Worm (Caenorhabditis elegans) whole organism, young adult: ENCODE results near the gene Y49F6B.2.

Source experiments
- B0035.1 ChIP-seq: sonication (generic microtip); optimal IDR thresholded peaks from 2 replicates; lab custom pipeline; 2016; ENCODE audit warnings: missing genetic modification characterization, mild to moderate bottlenecking, missing compliant biosample characterization, missing genotype, missing genetic modification reagents
- B0336.3 ChIP-seq: fragments of 200-800 bp; sonication (Bioruptor generic); IDR thresholded peaks from 2 replicates; pipeline ENCODE4 v1.3.6; 2022; ENCODE audit warnings: missing genetic modification characterization, missing compliant biosample characterization
- C17E4.6 ChIP-seq: fragments of 200-800 bp; sonication (Bioruptor generic); IDR thresholded peaks from 2 replicates; pipeline ENCODE4 v1.3.6; 2022; ENCODE audit warnings: missing genetic modification reagents, missing genetic modification characterization, missing compliant biosample characterization
- F10E7.11 ChIP-seq: sonication (generic microtip); optimal IDR thresholded peaks from 2 replicates; lab custom pipeline; 2017; ENCODE audit warnings: mild to moderate bottlenecking, missing genetic modification characterization, moderate library complexity, missing compliant biosample characterization
- F39B2.1 ChIP-seq: fragments of 200-800 bp; sonication (Bioruptor generic); IDR thresholded peaks from 2 replicates; pipeline ENCODE4 v1.3.6; 2022; ENCODE audit warnings: missing genetic modification reagents, missing genetic modification characterization, missing compliant biosample characterization
- T26A5.8 ChIP-seq: sonication (generic microtip); optimal IDR thresholded peaks from 2 replicates; lab custom pipeline; 2016; ENCODE audit warnings: missing genetic modification characterization, missing compliant biosample characterization
- Y53F4B.3 ChIP-seq: fragments of 200-800 bp; sonication (Bioruptor generic); IDR thresholded peaks from 2 replicates; pipeline ENCODE4 v1.3.6; 2022; ENCODE audit warnings: missing genetic modification reagents, missing genetic modification characterization, missing compliant biosample characterization
- ZK185.1 ChIP-seq: sonication (generic microtip); optimal IDR thresholded peaks from 2 replicates; lab custom pipeline; 2016; ENCODE audit warnings: mild to moderate bottlenecking, missing genetic modification characterization, missing compliant biosample characterization; ENCODE audit not compliant: poor library complexity, severe bottlenecking
- akir-1 ChIP-seq: fragments of 200-800 bp; sonication (Bioruptor generic); optimal IDR thresholded peaks from 2 replicates; lab custom pipeline; 2018; ENCODE audit warnings: mild to moderate bottlenecking, missing genetic modification characterization, moderate library complexity, missing compliant biosample characterization
- ama-1 ChIP-seq, 3 experiments: fragments of 150-350 bp in 1 of 3; sonication (generic microtip) in 2 of 3; optimal IDR thresholded peaks; 2 replicates each; lab custom pipeline; 2014 to 2018; ENCODE audit warnings: missing biosample characterization in 2 of 3, missing genetic modification characterization in 2 of 3, missing genetic modification reagents in 2 of 3
- attf-3 ChIP-seq: fragments of 200-800 bp; sonication (Bioruptor generic); conservative IDR thresholded peaks from 2 replicates; pipeline ENCODE4 v1.3.6; 2022; ENCODE audit warnings: missing genetic modification reagents, missing genetic modification characterization, missing compliant biosample characterization
- attf-6 ChIP-seq: fragments of 200-800 bp; sonication (Bioruptor generic); IDR thresholded peaks from 2 replicates; pipeline ENCODE4 v1.3.6; 2022; ENCODE audit warnings: missing genetic modification reagents, missing genetic modification characterization, missing compliant biosample characterization
- ccch-3 ChIP-seq: fragments of 200-800 bp; sonication (Bioruptor generic); optimal IDR thresholded peaks from 2 replicates; lab custom pipeline; 2018; ENCODE audit warnings: mild to moderate bottlenecking, missing genetic modification characterization, missing compliant biosample characterization
- ceh-27 ChIP-seq: fragments of 200-800 bp; sonication (Bioruptor generic); optimal IDR thresholded peaks from 2 replicates; lab custom pipeline; 2018; ENCODE audit warnings: mild to moderate bottlenecking, missing genetic modification characterization, moderate library complexity, missing compliant biosample characterization
- dox-1 ChIP-seq: fragments of 200-800 bp; sonication (Bioruptor generic); IDR thresholded peaks from 2 replicates; pipeline ENCODE4 v1.3.6; 2022; ENCODE audit warnings: missing genetic modification reagents, missing genetic modification characterization, missing compliant biosample characterization
- efl-1 ChIP-seq: fragments of 150-350 bp; optimal IDR thresholded peaks from 2 replicates; lab custom pipeline; 2014; ENCODE audit warnings: missing biosample characterization, missing genetic modification reagents, missing genetic modification characterization
- ekl-4 ChIP-seq: fragments of 200-800 bp; sonication (Bioruptor generic); IDR thresholded peaks from 2 replicates; pipeline ENCODE4 v1.3.6; 2022; ENCODE audit warnings: missing genetic modification reagents, missing genetic modification characterization, missing compliant biosample characterization
- fkh-3 ChIP-seq: sonication (generic microtip); optimal IDR thresholded peaks from 2 replicates; lab custom pipeline; 2016; ENCODE audit warnings: mild to moderate bottlenecking, missing genetic modification characterization, missing compliant biosample characterization
- gei-17 ChIP-seq: fragments of 200-800 bp; sonication (Bioruptor generic); optimal IDR thresholded peaks from 2 replicates; lab custom pipeline; 2018; ENCODE audit warnings: mild to moderate bottlenecking, missing genetic modification characterization, missing compliant biosample characterization
- him-1 ChIP-seq: sonication (generic microtip); optimal IDR thresholded peaks from 2 replicates; lab custom pipeline; 2016; ENCODE audit warnings: missing genotype, missing genetic modification reagents, missing genetic modification characterization, missing compliant biosample characterization
- hlh-26 ChIP-seq: fragments of 200-800 bp; sonication (Bioruptor generic); conservative IDR thresholded peaks from 2 replicates; pipeline ENCODE4 v1.3.6; 2022; ENCODE audit warnings: missing genetic modification reagents, missing genetic modification characterization, missing compliant biosample characterization
- hrde-1 ChIP-seq: sonication (generic microtip); optimal IDR thresholded peaks from 2 replicates; lab custom pipeline; 2016; ENCODE audit warnings: missing genetic modification characterization, mild to moderate bottlenecking, missing compliant biosample characterization, moderate library complexity, missing genotype, missing genetic modification reagents, borderline replicate concordance
- let-526 ChIP-seq: fragments of 200-800 bp; sonication (Bioruptor generic); IDR thresholded peaks from 2 replicates; pipeline ENCODE4 v1.3.6; 2022; ENCODE audit warnings: missing genetic modification reagents, missing genetic modification characterization, missing compliant biosample characterization
- let-607 ChIP-seq, 2 experiments: fragments of 200-800 bp in 1 of 2; sonication (Bioruptor generic) in 1 of 2; sonication (generic microtip) in 1 of 2; optimal IDR thresholded peaks; 2 replicates each; lab custom pipeline; 2016 to 2018; ENCODE audit warnings: mild to moderate bottlenecking in 2 of 2, missing compliant biosample characterization in 2 of 2, missing genetic modification characterization in 2 of 2, moderate library complexity in 2 of 2, missing genotype in 1 of 2
- lin-26 ChIP-seq: fragments of 200-800 bp; sonication (Bioruptor generic); IDR thresholded peaks from 2 replicates; pipeline ENCODE4 v1.3.6; 2022; ENCODE audit warnings: missing genetic modification reagents, missing genetic modification characterization, missing compliant biosample characterization
- lin-35 ChIP-seq, 3 experiments: fragments of 150-350 bp in 2 of 3; sonication (generic microtip) in 1 of 3; optimal IDR thresholded peaks; 2 replicates each; lab custom pipeline; 2014 to 2018; ENCODE audit warnings: missing biosample characterization in 3 of 3, missing genetic modification characterization in 3 of 3, missing genetic modification reagents in 3 of 3
- madf-3 ChIP-seq: fragments of 200-800 bp; sonication (Bioruptor generic); IDR thresholded peaks from 2 replicates; pipeline ENCODE4 v1.3.6; 2022; ENCODE audit warnings: missing genetic modification reagents, missing genetic modification characterization, missing compliant biosample characterization
- madf-6 ChIP-seq: fragments of 200-800 bp; sonication (Bioruptor generic); IDR thresholded peaks from 2 replicates; pipeline ENCODE4 v1.3.6; 2022; ENCODE audit warnings: missing genetic modification reagents, missing genetic modification characterization, missing compliant biosample characterization
- madf-8 ChIP-seq: fragments of 200-800 bp; sonication (Bioruptor generic); conservative IDR thresholded peaks from 2 replicates; pipeline ENCODE4 v1.3.6; 2022; ENCODE audit warnings: missing genetic modification reagents, missing genetic modification characterization, missing compliant biosample characterization
- nfyb-1 ChIP-seq: fragments of 200-800 bp; sonication (Bioruptor generic); IDR thresholded peaks from 2 replicates; pipeline ENCODE4 v1.3.6; 2022; ENCODE audit warnings: missing genetic modification reagents, missing genetic modification characterization, missing compliant biosample characterization
- nhr-179 ChIP-seq: sonication (generic microtip); optimal IDR thresholded peaks from 2 replicates; lab custom pipeline; 2016; ENCODE audit warnings: mild to moderate bottlenecking, missing genetic modification characterization, missing compliant biosample characterization
- nhr-90 ChIP-seq: sonication (generic microtip); optimal IDR thresholded peaks from 2 replicates; lab custom pipeline; 2016; ENCODE audit warnings: missing genotype, mild to moderate bottlenecking, missing genetic modification characterization, missing compliant biosample characterization
- rec-8 ChIP-seq, 2 experiments: sonication (generic microtip); optimal IDR thresholded peaks; 2 replicates each; lab custom pipeline; 2016; ENCODE audit warnings: mild to moderate bottlenecking in 2 of 2, missing genetic modification characterization in 2 of 2, missing genetic modification reagents in 2 of 2, missing genotype in 2 of 2, missing biosample characterization in 1 of 2, missing compliant biosample characterization in 1 of 2, moderate library complexity in 1 of 2
- rpc-1 ChIP-seq, 2 experiments: fragments of 150-350 bp in 1 of 2; sonication (generic microtip) in 1 of 2; optimal IDR thresholded peaks; 2 replicates each; lab custom pipeline; 2014 to 2018; ENCODE audit warnings: missing biosample characterization in 1 of 2, missing genetic modification characterization in 1 of 2, missing genetic modification reagents in 1 of 2, missing genotype in 1 of 2
- snpc-1.1 ChIP-seq: sonication (generic microtip); optimal IDR thresholded peaks from 2 replicates; lab custom pipeline; 2017; ENCODE audit warnings: missing genetic modification characterization, mild to moderate bottlenecking, missing compliant biosample characterization, antibody characterized with exemption, moderate library complexity, missing genotype, missing genetic modification reagents; ENCODE audit not compliant: insufficient read depth
- snpc-4 ChIP-seq, 5 experiments: fragments of 150-350 bp in 1 of 5; sonication (generic microtip) in 4 of 5; optimal IDR thresholded peaks; 2 replicates each; lab custom pipeline; 2014 to 2018; ENCODE audit warnings: missing genetic modification characterization in 5 of 5, missing biosample characterization in 3 of 5, antibody characterized with exemption in 2 of 5, mild to moderate bottlenecking in 2 of 5, missing compliant biosample characterization in 2 of 5, missing genotype in 2 of 5, moderate library complexity in 2 of 5, missing genetic modification reagents in 1 of 5
- somi-1 ChIP-seq: fragments of 200-800 bp; sonication (Bioruptor generic); optimal IDR thresholded peaks from 2 replicates; lab custom pipeline; 2018; ENCODE audit warnings: mild to moderate bottlenecking, missing genetic modification characterization, missing compliant biosample characterization
- sptf-2 ChIP-seq: fragments of 200-800 bp; sonication (Bioruptor generic); optimal IDR thresholded peaks from 2 replicates; lab custom pipeline; 2018; ENCODE audit warnings: mild to moderate bottlenecking, missing genetic modification characterization, missing compliant biosample characterization
- tbx-9 ChIP-seq: sonication (generic microtip); optimal IDR thresholded peaks from 2 replicates; lab custom pipeline; 2016; ENCODE audit warnings: borderline replicate concordance, missing genetic modification characterization, inconsistent platforms, missing compliant biosample characterization
- unc-62 ChIP-seq: fragments of 150-350 bp; optimal IDR thresholded peaks from 2 replicates; lab custom pipeline; 2014; ENCODE audit warnings: missing biosample characterization, missing genetic modification reagents, missing genetic modification characterization
- xnd-1 ChIP-seq: sonication (generic microtip); optimal IDR thresholded peaks from 2 replicates; lab custom pipeline; 2016; ENCODE audit warnings: missing genotype, missing genetic modification reagents, missing genetic modification characterization, missing compliant biosample characterization
- ztf-22 ChIP-seq: fragments of 200-800 bp; sonication (Bioruptor generic); optimal IDR thresholded peaks from 2 replicates; lab custom pipeline; 2018; ENCODE audit warnings: mild to moderate bottlenecking, missing genetic modification characterization, moderate library complexity, missing compliant biosample characterization
- ztf-25 ChIP-seq: fragments of 200-800 bp; sonication (Bioruptor generic); IDR thresholded peaks from 2 replicates; pipeline ENCODE4 v1.3.6; 2022; ENCODE audit warnings: missing genetic modification reagents, missing genetic modification characterization, missing compliant biosample characterization
- ztf-3 ChIP-seq: fragments of 200-800 bp; sonication (Bioruptor generic); optimal IDR thresholded peaks from 2 replicates; lab custom pipeline; 2018; ENCODE audit warnings: mild to moderate bottlenecking, missing genetic modification characterization, missing compliant biosample characterization
- ztf-6 ChIP-seq: fragments of 200-800 bp; sonication (Bioruptor generic); IDR thresholded peaks from 2 replicates; pipeline ENCODE4 v1.3.6; 2022; ENCODE audit warnings: missing genetic modification reagents, missing genetic modification characterization, missing compliant biosample characterization

Y49F6B.2 gene

ce11 chrII:3482231-3482630, 20.5 kb upstream of the Y49F6B.2 start, which contains the start of gene smu-2 (continued):
- no peak for TF ChIP-seq hrde-1 (tag; lab: Kevin White, UChicago)
- peak; percentile 14 to 34 for TF ChIP-seq rec-8 (tag; optimal IDR thresholded peaks at IDR 0.05; lab: Kevin White, UChicago)
- no peak for TF ChIP-seq ztf-22
- TF ChIP-seq madf-6 = peak; percentile 56
- TF ChIP-seq ZK185.1 (tag; lab: Kevin White, UChicago) = no peak
- TF ChIP-seq F10E7.11 (tag; lab: Kevin White, UChicago) = no peak
- TF ChIP-seq fkh-3 (tag; lab: Kevin White, UChicago) = no peak
- no peak for TF ChIP-seq madf-3 (GFP tag; lab: Robert Waterston, UW)
- no peak for TF ChIP-seq rpc-1 (optimal IDR thresholded peaks at IDR 0.05; lab: Kevin White, UChicago)
- no peak for TF ChIP-seq rpc-1 (tag; optimal IDR thresholded peaks at IDR 0.05; lab: Kevin White, UChicago)
- no peak for TF ChIP-seq Y53F4B.3 (GFP tag; lab: Robert Waterston, UW)
- TF ChIP-seq nfyb-1 (GFP tag; lab: Robert Waterston, UW) = no peak
- no peak for TF ChIP-seq ama-1 (optimal IDR thresholded peaks at IDR 0.05; lab: Kevin White, UChicago)
- no peak for TF ChIP-seq ama-1 (GFP tag; optimal IDR thresholded peaks at IDR 0.05; lab: Kevin White, UChicago)
- 0 out of 2 replicates have a peak, but pooled peaks have one; percentile 42 for TF ChIP-seq let-526
- TF ChIP-seq ztf-3 (GFP tag; lab: Kevin White, UChicago) = no peak
- TF ChIP-seq akir-1 = no peak
- TF ChIP-seq attf-3 (GFP tag; lab: Robert Waterston, UW) = no peak; the same call in 1 of the 2 replicates
- TF ChIP-seq him-1 (tag; lab: Kevin White, UChicago) = peak; percentile 51
- TF ChIP-seq attf-6 (GFP tag; lab: Robert Waterston, UW) = no peak
- TF ChIP-seq ekl-4 (GFP tag; lab: Robert Waterston, UW) = no peak
- TF ChIP-seq ztf-25 (GFP tag; lab: Robert Waterston, UW) = 0 out of 2 replicates have a peak, but pooled peaks have one; percentile 32
- TF ChIP-seq xnd-1 (tag; lab: Kevin White, UChicago) = no peak
- TF ChIP-seq ccch-3 (GFP tag; lab: Kevin White, UChicago) = no peak
- TF ChIP-seq efl-1 (GFP tag; lab: Kevin White, UChicago) = peak; percentile 11
- peak; percentile 39 for TF ChIP-seq madf-8
- no peak for TF ChIP-seq B0336.3 (GFP tag; lab: Robert Waterston, UW)
- TF ChIP-seq dox-1 = no peak
- TF ChIP-seq T26A5.8 = no peak
- no peak for TF ChIP-seq B0035.1 (tag; lab: Kevin White, UChicago)
- TF ChIP-seq sptf-2 (GFP tag; lab: Kevin White, UChicago) = no peak
- TF ChIP-seq tbx-9 = no peak
- no peak for TF ChIP-seq C17E4.6 (GFP tag; lab: Robert Waterston, UW)
- TF ChIP-seq ceh-27 (GFP tag; lab: Kevin White, UChicago) = peak; percentile 72
- TF ChIP-seq let-607 (tag; optimal IDR thresholded peaks at IDR 0.05; lab: Kevin White, UChicago) = peak in 1 of 2 experiments; percentile 18
- TF ChIP-seq nhr-90 (tag; lab: Kevin White, UChicago) = no peak
- TF ChIP-seq somi-1 (GFP tag; lab: Kevin White, UChicago) = no peak
- TF ChIP-seq ztf-6 (GFP tag; lab: Robert Waterston, UW) = no peak
- no peak for TF ChIP-seq unc-62 (GFP tag; lab: Kevin White, UChicago)
- no peak for TF ChIP-seq lin-35 (GFP tag; optimal IDR thresholded peaks at IDR 0.05; lab: Kevin White, UChicago)
- no peak for TF ChIP-seq snpc-4 (GFP tag; optimal IDR thresholded peaks at IDR 0.05; lab: Kevin White, UChicago)
- TF ChIP-seq snpc-4 (tag; optimal IDR thresholded peaks at IDR 0.05; lab: Kevin White, UChicago) = peak in 1 of 4 experiments; percentile 23
- no peak for TF ChIP-seq F39B2.1 (GFP tag; lab: Robert Waterston, UW)
- TF ChIP-seq lin-26 (GFP tag; lab: Robert Waterston, UW) = 0 out of 2 replicates have a peak, but pooled peaks have one; percentile 34
- no peak for TF ChIP-seq snpc-1.1 (tag; lab: Kevin White, UChicago)
- TF ChIP-seq nhr-179 = no peak
- TF ChIP-seq gei-17 = no peak
- TF ChIP-seq hlh-26 (GFP tag; lab: Robert Waterston, UW) = no peak
